Fruit fly (Drosophila melanogaster) whole organism, embryonic: ENCODE results near the gene CG34028.

Source experiments
- CG10543 ChIP-seq: fragments of 200-800 bp; sonication (Bioruptor generic); optimal IDR thresholded peaks from 3 replicates; lab custom pipeline; 2017; ENCODE audit warnings: missing biosample characterization, mild to moderate bottlenecking, missing genetic modification characterization, moderate library complexity
- CG11504 ChIP-seq: fragments of 200-800 bp; sonication (Bioruptor generic); optimal IDR thresholded peaks from 3 replicates; lab custom pipeline; 2019; ENCODE audit warnings: missing biosample characterization, mild to moderate bottlenecking, missing genetic modification characterization, moderate library complexity
- CG12769 ChIP-seq: fragments of 200-800 bp; sonication (Bioruptor generic); optimal IDR thresholded peaks from 2 replicates; lab custom pipeline; 2019; ENCODE audit warnings: missing biosample characterization, mild to moderate bottlenecking, missing genetic modification characterization, moderate library complexity
- CG13894 ChIP-seq: fragments of 200-800 bp; sonication (Bioruptor generic); optimal IDR thresholded peaks from 3 replicates; lab custom pipeline; 2018; ENCODE audit warnings: missing biosample characterization, mild to moderate bottlenecking, missing genetic modification characterization, moderate library complexity
- CG15073 ChIP-seq: fragments of 200-800 bp; sonication (Bioruptor generic); optimal IDR thresholded peaks from 2 replicates; lab custom pipeline; 2016; ENCODE audit warnings: missing biosample characterization, missing genetic modification characterization
- CG32532 ChIP-seq: fragments of 200-800 bp; sonication (Bioruptor generic); IDR thresholded peaks from 2 replicates; pipeline ENCODE4 v1.3.6; 2022; ENCODE audit warnings: missing biosample characterization, missing genetic modification characterization
- CG32767 ChIP-seq: fragments of 200-800 bp; sonication (Bioruptor generic); IDR thresholded peaks from 2 replicates; pipeline ENCODE4 v1.3.6; 2022; ENCODE audit warnings: missing biosample characterization, missing genetic modification characterization
- CG5180 ChIP-seq: fragments of 200-800 bp; sonication (Bioruptor generic); optimal IDR thresholded peaks from 3 replicates; lab custom pipeline; 2017; ENCODE audit warnings: missing biosample characterization, missing genetic modification characterization, mild to moderate bottlenecking, moderate library complexity, missing genetic modification reagents
- CG6175 ChIP-seq: fragments of 200-800 bp; sonication (Bioruptor generic); IDR thresholded peaks from 3 replicates; pipeline ENCODE4 v1.3.6; 2022; ENCODE audit warnings: missing biosample characterization, missing genetic modification characterization
- CG7357 ChIP-seq: fragments of 200-800 bp; sonication (Bioruptor generic); IDR thresholded peaks from 3 replicates; pipeline ENCODE4 v1.3.6; 2022; ENCODE audit warnings: missing biosample characterization, missing genetic modification characterization
- CG8290 ChIP-seq, 3 experiments: fragments of 200-800 bp; sonication (Bioruptor generic); optimal IDR thresholded peaks; 2 replicates each; lab custom pipeline; 2016 to 2019; ENCODE audit warnings: missing biosample characterization in 3 of 3, missing genetic modification characterization in 3 of 3, mild to moderate bottlenecking in 2 of 3, moderate library complexity in 1 of 3
- CG9437 ChIP-seq: fragments of 200-800 bp; sonication (Bioruptor generic); optimal IDR thresholded peaks from 2 replicates; lab custom pipeline; 2018; ENCODE audit warnings: missing biosample characterization, mild to moderate bottlenecking, missing genetic modification characterization
- CG9727 ChIP-seq: fragments of 200-800 bp; sonication (Bioruptor generic); optimal IDR thresholded peaks from 3 replicates; lab custom pipeline; 2017; ENCODE audit warnings: missing biosample characterization, mild to moderate bottlenecking, missing genetic modification characterization
- CG9817 ChIP-seq: fragments of 200-800 bp; sonication (Bioruptor generic); optimal IDR thresholded peaks from 2 replicates; lab custom pipeline; 2018; ENCODE audit warnings: missing biosample characterization, mild to moderate bottlenecking, missing genetic modification characterization, moderate library complexity
- CG9932 ChIP-seq: fragments of 200-800 bp; sonication (Bioruptor generic); IDR thresholded peaks from 2 replicates; pipeline ENCODE4 v1.3.6; 2022; ENCODE audit warnings: missing biosample characterization, missing genetic modification characterization
- Dfd ChIP-seq, 2 experiments: fragments of >200 bp; optimal IDR thresholded peaks; 2 replicates each; lab custom pipeline; 2017; ENCODE audit warnings: missing biosample characterization in 2 of 2, missing genetic modification characterization in 2 of 2
- Drgx ChIP-seq: fragments of 200-800 bp; sonication (Bioruptor generic); IDR thresholded peaks from 2 replicates; pipeline ENCODE4 v1.3.6; 2022; ENCODE audit warnings: missing biosample characterization, missing genetic modification characterization
- Ets65A ChIP-seq: fragments of 200-800 bp; sonication (Bioruptor generic); peaks from one replicate; lab custom pipeline; 2016; ENCODE audit warnings: missing biosample characterization, missing genetic modification characterization
- Ets97D ChIP-seq: fragments of 200-800 bp; sonication (Bioruptor generic); optimal IDR thresholded peaks from 3 replicates; lab custom pipeline; 2016; ENCODE audit warnings: missing biosample characterization, missing genetic modification characterization
- HLH3B ChIP-seq: fragments of 200-800 bp; sonication (Bioruptor generic); IDR thresholded peaks from 2 replicates; pipeline ENCODE4 v1.3.6; 2022; ENCODE audit warnings: missing biosample characterization, missing genetic modification characterization
- Hey ChIP-seq: fragments of 200-800 bp; sonication (Bioruptor generic); optimal IDR thresholded peaks from 3 replicates; lab custom pipeline; 2018; ENCODE audit warnings: missing biosample characterization, mild to moderate bottlenecking, missing genetic modification characterization
- MESR4 ChIP-seq: fragments of 200-800 bp; sonication (Bioruptor generic); optimal IDR thresholded peaks from 2 replicates; lab custom pipeline; 2018; ENCODE audit warnings: missing biosample characterization, mild to moderate bottlenecking, missing genetic modification characterization, moderate library complexity
- Ssrp ChIP-seq: fragments of 200-800 bp; sonication (Bioruptor generic); optimal IDR thresholded peaks from 2 replicates; lab custom pipeline; 2018; ENCODE audit warnings: missing biosample characterization, mild to moderate bottlenecking, missing genetic modification characterization, moderate library complexity
- TFAM ChIP-seq: fragments of 200-800 bp; sonication (Bioruptor generic); optimal IDR thresholded peaks from 2 replicates; lab custom pipeline; 2017; ENCODE audit warnings: missing biosample characterization, missing genetic modification characterization, inconsistent platforms
- abd-A ChIP-seq: fragments of 200-800 bp; sonication (Bioruptor generic); optimal IDR thresholded peaks from 3 replicates; lab custom pipeline; 2019; ENCODE audit warnings: missing biosample characterization, mild to moderate bottlenecking, missing genetic modification characterization, moderate library complexity
- aop ChIP-seq: fragments of 200-800 bp; sonication (Bioruptor generic); IDR thresholded peaks from 2 replicates; pipeline ENCODE4 v1.3.6; 2022; ENCODE audit warnings: missing biosample characterization, missing genetic modification characterization
- cato ChIP-seq: fragments of 200-800 bp; sonication (Bioruptor generic); optimal IDR thresholded peaks from 2 replicates; lab custom pipeline; 2016; ENCODE audit warnings: missing biosample characterization, missing genetic modification characterization, borderline replicate concordance
- cg ChIP-seq: fragments of 200-800 bp; sonication (Bioruptor generic); optimal IDR thresholded peaks from 3 replicates; lab custom pipeline; 2019; ENCODE audit warnings: missing biosample characterization, mild to moderate bottlenecking, missing genetic modification characterization, moderate library complexity
- chif ChIP-seq, 2 experiments: fragments of 200-800 bp; sonication (Bioruptor generic); optimal IDR thresholded peaks; 3 replicates each; lab custom pipeline; 2016; ENCODE audit warnings: missing biosample characterization in 2 of 2, missing genetic modification characterization in 2 of 2
- chinmo ChIP-seq: fragments of 200-800 bp; sonication (Bioruptor generic); IDR thresholded peaks from 4 replicates; pipeline ENCODE4 v1.3.6; 2022; ENCODE audit warnings: missing biosample characterization, missing genetic modification characterization; ENCODE audit not compliant: partially characterized antibody
- crol ChIP-seq: fragments of 200-800 bp; sonication (Bioruptor generic); IDR thresholded peaks from 2 replicates; pipeline ENCODE4 v1.3.6; 2022; ENCODE audit warnings: missing biosample characterization, missing genetic modification characterization
- crp ChIP-seq, 2 experiments: fragments of 200-800 bp; sonication (Bioruptor generic); optimal IDR thresholded peaks; 2 replicates in 1 of 2; 3 replicates in 1 of 2; lab custom pipeline; 2017; ENCODE audit warnings: missing biosample characterization in 2 of 2, missing genetic modification characterization in 2 of 2, mild to moderate bottlenecking in 1 of 2, moderate library complexity in 1 of 2
- cwo ChIP-seq: fragments of 200-800 bp; sonication (Bioruptor generic); optimal IDR thresholded peaks from 3 replicates; lab custom pipeline; 2017; ENCODE audit warnings: missing biosample characterization, missing genetic modification characterization, mild to moderate bottlenecking, moderate library complexity, missing genetic modification reagents
- dan ChIP-seq: fragments of 200-800 bp; sonication (Bioruptor generic); IDR thresholded peaks from 2 replicates; pipeline ENCODE4 v1.3.6; 2022; ENCODE audit warnings: missing biosample characterization, missing genetic modification characterization
- emc ChIP-seq: fragments of 200-800 bp; sonication (Bioruptor generic); optimal IDR thresholded peaks from 2 replicates; lab custom pipeline; 2016; ENCODE audit warnings: missing biosample characterization, missing genetic modification characterization
- inv ChIP-seq: fragments of 200-800 bp; sonication (Bioruptor generic); IDR thresholded peaks from 2 replicates; pipeline ENCODE4 v1.3.6; 2022; ENCODE audit warnings: missing biosample characterization, missing genetic modification characterization; ENCODE audit not compliant: partially characterized antibody
- kay ChIP-seq: fragments of 200-800 bp; sonication (Bioruptor generic); optimal IDR thresholded peaks from 2 replicates; lab custom pipeline; 2016; ENCODE audit warnings: missing biosample characterization, missing genetic modification characterization
- kni ChIP-seq: fragments of 200-800 bp; sonication (Bioruptor generic); optimal IDR thresholded peaks from 3 replicates; lab custom pipeline; 2017; ENCODE audit warnings: mild to moderate bottlenecking, missing biosample characterization, missing genetic modification reagents, missing genetic modification characterization
- pzg ChIP-seq: fragments of 200-800 bp; sonication (Bioruptor generic); optimal IDR thresholded peaks from 3 replicates; lab custom pipeline; 2018; ENCODE audit warnings: missing biosample characterization, mild to moderate bottlenecking, missing genetic modification characterization, moderate library complexity
- ranshi ChIP-seq: fragments of 200-800 bp; sonication (Bioruptor generic); IDR thresholded peaks from 2 replicates; pipeline ENCODE4 v1.3.6; 2022; ENCODE audit warnings: missing biosample characterization, missing genetic modification characterization
- row ChIP-seq: fragments of 200-800 bp; sonication (Bioruptor generic); IDR thresholded peaks from 3 replicates; pipeline ENCODE4 v1.3.6; 2022; ENCODE audit warnings: missing biosample characterization, missing genetic modification characterization
- scrt ChIP-seq: fragments of 200-800 bp; sonication (Bioruptor generic); optimal IDR thresholded peaks from 2 replicates; lab custom pipeline; 2018; ENCODE audit warnings: missing biosample characterization, mild to moderate bottlenecking, missing genetic modification characterization, moderate library complexity
- sd ChIP-seq: fragments of 200-800 bp; sonication (Bioruptor generic); optimal IDR thresholded peaks from 3 replicates; lab custom pipeline; 2018; ENCODE audit warnings: missing biosample characterization, mild to moderate bottlenecking, missing genetic modification characterization, moderate library complexity
- sens ChIP-seq: fragments of 200-800 bp; sonication (Bioruptor generic); peaks from one replicate; lab custom pipeline; 2016; ENCODE audit warnings: missing biosample characterization, missing genetic modification characterization
- sim ChIP-seq: fragments of 200-800 bp; sonication (Bioruptor generic); IDR thresholded peaks from 2 replicates; pipeline ENCODE4 v1.3.6; 2022; ENCODE audit warnings: missing biosample characterization, missing genetic modification characterization
- sisA ChIP-seq: fragments of 200-800 bp; sonication (Bioruptor generic); IDR thresholded peaks from 2 replicates; pipeline ENCODE4 v1.3.6; 2022; ENCODE audit warnings: missing biosample characterization, missing genetic modification characterization
- sqz ChIP-seq: fragments of 200-800 bp; sonication (Bioruptor generic); optimal IDR thresholded peaks from 3 replicates; lab custom pipeline; 2018; ENCODE audit warnings: missing biosample characterization, mild to moderate bottlenecking, missing genetic modification characterization
- ttk ChIP-seq: fragments of 200-800 bp; sonication (Bioruptor generic); IDR thresholded peaks from 2 replicates; pipeline ENCODE4 v2.1.2; 2022; ENCODE audit warnings: missing biosample characterization, missing genetic modification characterization
- vvl ChIP-seq: fragments of 200-800 bp; sonication (Bioruptor generic); IDR thresholded peaks from 2 replicates; pipeline ENCODE4 v1.3.6; 2022; ENCODE audit warnings: missing biosample characterization, missing genetic modification characterization

The CG34028 gene

DNA sequence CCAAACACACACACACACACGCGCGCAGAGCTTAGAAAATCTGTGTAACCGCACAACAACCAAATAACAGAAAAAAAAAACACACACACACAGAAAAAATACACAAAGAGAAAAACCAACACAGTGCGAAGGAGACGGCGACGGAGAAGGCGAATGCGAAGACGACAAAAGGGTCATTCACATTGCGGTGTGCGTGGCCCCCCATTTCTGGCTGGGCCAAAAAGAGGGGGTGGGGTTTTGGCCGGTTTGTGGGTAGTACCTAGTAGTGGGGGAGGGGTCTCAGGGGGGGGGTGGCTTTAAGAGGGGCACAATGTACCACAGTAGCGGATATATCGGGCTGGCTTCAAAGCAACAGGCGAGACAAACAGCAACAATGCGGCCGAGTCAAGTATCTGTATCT, 27.7 kb upstream of the CG34028 start:
- TF ChIP-seq aop (GFP tag; lab: Robert Waterston, UW) (no peak), CG9932 (GFP tag; lab: Robert Waterston, UW) (no peak), row (GFP tag; lab: Robert Waterston, UW) (0 out of 3 replicates have a peak, but pooled peaks have one; percentile 8), Ssrp (no peak), scrt (peak; percentile 35), CG6175 (GFP tag; lab: Robert Waterston, UW) (peak; percentile 61; the same call in 2 of the 3 replicates), crp (GFP tag; optimal IDR thresholded peaks at IDR 0.05; lab: Kevin White, UChicago) (no peak), vvl (GFP tag; lab: Robert Waterston, UW) (peak; percentile 46; the same call in 1 of the 2 replicates), chinmo (GFP tag; lab: Robert Waterston, UW) (peak; percentile 77; the same call in 1 of the 4 replicates), TFAM (GFP tag; lab: Kevin White, UChicago) (no peak), dan (GFP tag; lab: Robert Waterston, UW) (no peak), CG7357 (GFP tag; lab: Robert Waterston, UW) (no peak), Ets65A (GFP tag; lab: Kevin White, UChicago) (no peak), emc (GFP tag; lab: Kevin White, UChicago) (no peak), CG8290 (GFP tag; optimal IDR thresholded peaks at IDR 0.05; lab: Kevin White, UChicago) (no peak), CG8290 (tag; optimal IDR thresholded peaks at IDR 0.05; lab: Kevin White, UChicago) (peak in 1 of 2 experiments; percentile 22), sqz (GFP tag; lab: Kevin White, UChicago) (peak; percentile 53), CG9817 (tag; lab: Kevin White, UChicago) (no peak), CG32767 (GFP tag; lab: Robert Waterston, UW) (no peak), cg (GFP tag; lab: Kevin White, UChicago) (peak; percentile 58), crol (GFP tag; lab: Robert Waterston, UW) (peak; percentile 92), sd (peak; percentile 51), CG5180 (peak; percentile 38), CG32532 (GFP tag; lab: Robert Waterston, UW) (peak; percentile 33; the same call in 1 of the 2 replicates), CG11504 (tag; lab: Kevin White, UChicago) (peak; percentile 10), cwo (GFP tag; lab: Kevin White, UChicago) (peak; percentile 2), sisA (GFP tag; lab: Robert Waterston, UW) (no peak), CG13894 (tag; lab: Kevin White, UChicago) (peak; percentile 39), abd-A (tag; lab: Kevin White, UChicago) (peak; percentile 29), pzg (GFP tag; lab: Kevin White, UChicago) (no peak), MESR4 (GFP tag; lab: Kevin White, UChicago) (no peak), CG10543 (peak; percentile 46), ttk (GFP tag; lab: Robert Waterston, UW) (peak; percentile 32; the same call in 1 of the 2 replicates), CG12769 (tag; lab: Kevin White, UChicago) (peak; percentile 58), kay (no peak), kni (GFP tag; lab: Kevin White, UChicago) (peak; percentile 62)

DNA sequence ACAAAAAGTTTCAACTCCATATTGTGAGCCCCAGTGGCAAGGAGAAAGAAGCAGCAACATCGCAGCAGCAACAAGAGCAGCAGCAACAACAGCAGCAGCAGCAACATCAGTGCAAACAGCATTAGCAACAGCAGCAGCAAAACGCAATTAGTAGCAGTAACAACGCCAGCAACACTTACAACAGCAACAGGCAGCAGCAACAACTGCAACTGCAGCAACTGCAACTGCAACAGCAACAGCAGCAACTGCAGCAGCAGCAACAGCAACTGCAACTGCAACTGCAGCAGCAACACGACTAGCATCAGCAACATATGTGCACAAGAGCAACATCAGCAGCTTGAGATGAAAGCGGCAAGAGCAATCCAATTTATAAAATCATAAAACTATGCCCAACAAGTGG, 26.1 kb upstream of the CG34028 start:
- TF ChIP-seq CG9437 (GFP tag; lab: Kevin White, UChicago): no peak
- no peak for TF ChIP-seq sim (GFP tag; lab: Robert Waterston, UW)
- TF ChIP-seq Drgx (GFP tag; lab: Robert Waterston, UW): no peak
- TF ChIP-seq Hey (tag; lab: Kevin White, UChicago): no peak
- TF ChIP-seq ranshi: no peak
- TF ChIP-seq CG11504 (tag; lab: Kevin White, UChicago): peak; percentile 9
- peak; percentile 16 for TF ChIP-seq sens (GFP tag; lab: Kevin White, UChicago)
- TF ChIP-seq HLH3B (GFP tag; lab: Robert Waterston, UW): no peak
- no peak for TF ChIP-seq cato (GFP tag; lab: Kevin White, UChicago)
- TF ChIP-seq CG15073 (GFP tag; lab: Kevin White, UChicago): no peak
- TF ChIP-seq inv (GFP tag; lab: Robert Waterston, UW): 0 out of 2 replicates have a peak, but pooled peaks have one; percentile 17
- TF ChIP-seq Ets97D (GFP tag; lab: Kevin White, UChicago): no peak
- no peak for TF ChIP-seq chif (GFP tag; optimal IDR thresholded peaks at IDR 0.05; lab: Kevin White, UChicago)
- no peak for TF ChIP-seq CG9727 (GFP tag; lab: Kevin White, UChicago)
- peak in 1 of 2 experiments; percentile 67 for TF ChIP-seq Dfd (GFP tag; optimal IDR thresholded peaks at IDR 0.05; lab: Kevin White, UChicago)
